Worm (Caenorhabditis elegans): ENCODE measurements around the gene K07C5.3.

Gene K07C5.3

ce11 chrV:10368256-10368655, 25.4 kb downstream of the K07C5.3 start, which contains the start of gene sri-20:
Gene sri-20 (plus strand): TSS chrV:10368556.
- TF ChIP-seq jun-1 (tag; optimal IDR thresholded peaks at IDR 0.05) (no peak), mml-1 (tag; optimal IDR thresholded peaks at IDR 0.05) (no peak), sea-2 (GFP tag; optimal IDR thresholded peaks at IDR 0.05) (no peak), fkh-10 (GFP tag; optimal IDR thresholded peaks at IDR 0.05) (no peak), nhr-25 (tag; optimal IDR thresholded peaks at IDR 0.05) (no peak), ceh-28 (tag; optimal IDR thresholded peaks at IDR 0.05) (no peak), nhr-12 (tag; optimal IDR thresholded peaks at IDR 0.05) (no peak), pqm-1 (tag; optimal IDR thresholded peaks at IDR 0.05) (no peak), lin-39 (tag; optimal IDR thresholded peaks at IDR 0.05) (no peak), ceh-82 (tag; optimal IDR thresholded peaks at IDR 0.05) (no peak), fos-1 (tag; optimal IDR thresholded peaks at IDR 0.05) (no peak), zag-1 (tag; optimal IDR thresholded peaks at IDR 0.05) (no peak), pha-4 (tag; optimal IDR thresholded peaks at IDR 0.05) (no peak), nhr-11 (tag; optimal IDR thresholded peaks at IDR 0.05) (no peak), nhr-76 (tag; optimal IDR thresholded peaks at IDR 0.05) (no peak), skn-1 (tag; optimal IDR thresholded peaks at IDR 0.05) (no peak), nhr-67 (tag; optimal IDR thresholded peaks at IDR 0.05) (no peak), ceh-9 (tag; optimal IDR thresholded peaks at IDR 0.05) (no peak), nhr-77 (tag; optimal IDR thresholded peaks at IDR 0.05) (no peak)

ce11 chrV:10371177-10371576, 28.3 kb downstream of the K07C5.3 start:
- TF ChIP-seq pqm-1 (tag; optimal IDR thresholded peaks at IDR 0.05) (peak; percentile 40), jun-1 (tag; optimal IDR thresholded peaks at IDR 0.05) (peak; percentile 45), nhr-12 (tag; optimal IDR thresholded peaks at IDR 0.05) (no peak), elt-2 (tag; optimal IDR thresholded peaks at IDR 0.05) (peak; percentile 84), nhr-77 (tag; optimal IDR thresholded peaks at IDR 0.05) (no peak), nhr-11 (tag; optimal IDR thresholded peaks at IDR 0.05) (no peak), ceh-9 (tag; optimal IDR thresholded peaks at IDR 0.05) (no peak)

DNA sequence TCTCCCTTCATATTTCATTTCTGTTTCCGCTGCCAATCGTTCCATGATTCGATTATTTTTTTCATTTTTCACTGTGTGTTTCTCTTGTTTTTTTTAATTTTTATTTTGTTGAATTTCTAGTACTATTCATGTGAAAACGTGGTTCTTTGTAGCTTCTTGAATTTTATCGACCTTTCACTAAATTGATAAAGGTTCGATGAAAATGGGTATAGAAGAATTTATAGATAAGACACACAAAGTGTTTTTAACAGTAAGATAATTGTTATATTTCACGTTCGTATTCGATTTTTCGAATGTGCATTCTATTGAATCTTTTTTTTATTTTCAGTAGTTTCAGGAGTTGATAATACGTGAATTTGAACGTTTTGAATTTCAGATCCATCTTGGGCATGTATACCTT, 29.1 kb downstream of the K07C5.3 start, which contains the start of gene ugt-49:
ugt-49 (plus strand) TSS at position 371 of the 400 bp plus-strand sequence.
- TF ChIP-seq elt-2 (tag; optimal IDR thresholded peaks at IDR 0.05) (peak; percentile 63), pha-4 (tag; optimal IDR thresholded peaks at IDR 0.05) (peak; percentile 23), pqm-1 (tag; optimal IDR thresholded peaks at IDR 0.05) (peak; percentile 40), ama-1 (optimal IDR thresholded peaks at IDR 0.05) (no peak)

DNA sequence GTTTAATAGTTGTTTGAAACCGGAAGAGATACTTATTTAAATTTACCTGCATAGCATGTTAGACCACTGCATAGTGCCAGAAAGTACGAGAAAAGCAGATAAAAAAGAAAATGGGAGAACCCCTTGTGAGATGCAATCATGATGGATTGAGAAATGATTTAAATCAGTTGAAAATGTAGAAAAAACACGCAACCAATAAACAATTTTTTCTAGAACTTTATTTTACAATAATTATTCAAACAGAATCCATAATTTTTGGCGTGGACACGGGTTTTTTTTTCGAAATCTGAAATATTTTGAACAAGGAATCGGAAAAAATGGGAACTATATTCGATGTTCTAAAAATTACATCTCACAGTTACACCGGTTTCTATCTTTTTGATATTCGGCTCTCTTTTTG, 36.5 kb downstream of the K07C5.3 start, which contains the start of gene AC3.12:
AC3.12 (minus strand) TSS at position 101 of the 400 bp plus-strand sequence.
- no peak for TF ChIP-seq ZK546.5 (tag; optimal IDR thresholded peaks at IDR 0.05)
- no peak for TF ChIP-seq nhr-12 (tag; optimal IDR thresholded peaks at IDR 0.05)
- no peak for TF ChIP-seq ama-1 (optimal IDR thresholded peaks at IDR 0.05)
- TF ChIP-seq fkh-10 (GFP tag; optimal IDR thresholded peaks at IDR 0.05), result no peak
- no peak for TF ChIP-seq eor-1 (tag; optimal IDR thresholded peaks at IDR 0.05)
- TF ChIP-seq nhr-43 (tag; optimal IDR thresholded peaks at IDR 0.05; ENCODE audit: poor library complexity, severe bottlenecking), result no peak
- no peak for TF ChIP-seq nhr-77 (tag; optimal IDR thresholded peaks at IDR 0.05)
- TF ChIP-seq nhr-237 (tag; optimal IDR thresholded peaks at IDR 0.05), result no peak
- TF ChIP-seq ceh-82 (tag; optimal IDR thresholded peaks at IDR 0.05), result no peak
- no peak for TF ChIP-seq elt-3 (tag; optimal IDR thresholded peaks at IDR 0.05)
- no peak for TF ChIP-seq nhr-76 (tag; optimal IDR thresholded peaks at IDR 0.05)
- TF ChIP-seq mml-1 (tag; optimal IDR thresholded peaks at IDR 0.05), result no peak

ce11 chrV:10379761-10380160, 36.9 kb downstream of the K07C5.3 start:
- no peak for TF ChIP-seq snpc-4 (tag; optimal IDR thresholded peaks at IDR 0.05)
- TF ChIP-seq nhr-76 (tag; optimal IDR thresholded peaks at IDR 0.05), result no peak
- TF ChIP-seq egl-27 (tag; optimal IDR thresholded peaks at IDR 0.05), result no peak
- no peak for TF ChIP-seq elt-1 (tag; optimal IDR thresholded peaks at IDR 0.05)
- TF ChIP-seq eor-1 (tag; optimal IDR thresholded peaks at IDR 0.05), result no peak
- no peak for TF ChIP-seq mdl-1 (tag; optimal IDR thresholded peaks at IDR 0.05)
- TF ChIP-seq ceh-16 (tag; optimal IDR thresholded peaks at IDR 0.05), result no peak
- no peak for TF ChIP-seq pha-4 (tag; optimal IDR thresholded peaks at IDR 0.05)

DNA sequence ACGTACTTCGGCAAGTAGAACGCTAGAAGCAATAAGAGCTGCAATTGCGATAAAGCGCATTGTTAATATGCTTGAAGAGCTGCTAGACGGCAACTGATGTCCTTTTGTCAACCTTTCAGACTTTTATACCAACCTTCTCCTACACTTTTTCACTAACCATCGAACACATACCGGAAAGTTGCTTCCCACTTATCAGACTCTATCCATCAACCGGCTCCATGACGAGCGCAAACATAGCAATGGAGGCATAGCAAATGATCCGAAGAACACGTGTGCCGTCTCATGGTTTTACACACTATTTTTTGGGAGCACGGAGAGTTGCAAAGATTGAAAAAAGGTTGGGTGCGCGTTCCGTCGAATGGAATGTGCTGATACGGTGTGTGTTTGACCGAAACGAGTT, 38.9 kb downstream of the K07C5.3 start, which contains the start of gene abu-1:
abu-1 (minus strand) TSS at position 101 of the 400 bp plus-strand sequence.
- TF ChIP-seq eor-1 (tag; optimal IDR thresholded peaks at IDR 0.05), result no peak
- no peak for TF ChIP-seq tbx-2 (tag; optimal IDR thresholded peaks at IDR 0.05)
- no peak for TF ChIP-seq pqm-1 (tag; optimal IDR thresholded peaks at IDR 0.05)
